Worm (Caenorhabditis elegans): Measurements from ENCODE around the gene F13H8.11.

Gene F13H8.11

ce11 chrII:6259867-6260266 lies at the start of gene F13H8.11:
TSS of gene F13H8.11 (minus strand) at chrII:6260021.
- TF ChIP-seq him-1 (tag; optimal IDR thresholded peaks at IDR 0.05) (no peak), W03F9.2 (tag; optimal IDR thresholded peaks at IDR 0.05) (no peak), dao-5 (tag; optimal IDR thresholded peaks at IDR 0.05) (no peak)

DNA sequence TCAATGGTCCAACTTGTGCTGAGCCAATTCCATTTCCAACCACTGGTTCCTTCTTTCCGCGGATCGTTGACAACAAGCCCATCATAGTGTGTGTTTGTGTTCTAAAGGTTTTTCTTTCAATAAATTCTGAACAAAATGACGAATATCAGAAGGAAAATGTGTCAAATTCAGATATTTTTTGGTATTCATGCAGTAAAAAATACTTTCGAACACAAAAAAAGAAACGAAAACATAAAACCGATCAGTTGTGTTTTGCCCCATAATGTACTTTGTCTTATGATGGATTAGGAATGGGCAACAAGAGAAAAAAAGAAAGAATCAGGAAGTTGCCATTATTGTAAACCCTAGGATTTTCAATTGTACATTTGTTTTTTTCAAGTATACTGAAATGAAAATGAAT lies 49.4 kb upstream of the F13H8.11 start, which contains the start of gene glb-10:
Gene glb-10, minus strand, starts transcription at position 101 of the 400 bp plus-strand sequence.
- TF ChIP-seq dao-5 (tag; optimal IDR thresholded peaks at IDR 0.05) (no peak), W03F9.2 (tag; optimal IDR thresholded peaks at IDR 0.05) (no peak), him-1 (tag; optimal IDR thresholded peaks at IDR 0.05) (no peak)

DNA sequence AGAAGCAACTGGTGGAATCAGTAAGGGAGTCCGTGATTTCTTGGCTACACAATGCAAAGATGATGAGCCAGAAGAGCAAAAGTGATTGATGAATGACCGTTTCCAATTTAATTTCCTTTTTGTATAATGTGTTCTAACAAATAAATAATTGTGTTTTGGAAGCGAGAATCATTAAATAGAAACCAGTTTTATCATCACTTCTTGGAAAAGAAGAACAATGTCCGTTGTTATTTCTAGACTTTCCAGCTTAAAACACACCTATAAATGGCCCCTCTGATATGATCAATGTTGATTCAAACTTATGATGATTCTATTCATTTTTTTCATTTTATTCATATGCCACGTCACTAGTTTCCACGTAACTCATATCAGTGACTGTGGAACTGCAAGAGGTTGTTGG lies 46.3 kb upstream of the F13H8.11 start, which contains the start of gene C29F5.8:
Gene C29F5.8, plus strand, starts transcription at position 301 of the 400 bp plus-strand sequence.
- TF ChIP-seq dao-5 (tag; optimal IDR thresholded peaks at IDR 0.05) (no peak), him-1 (tag; optimal IDR thresholded peaks at IDR 0.05) (no peak), W03F9.2 (tag; optimal IDR thresholded peaks at IDR 0.05) (no peak)

ce11 chrII:6303209-6303740 lies 43.5 kb upstream of the F13H8.11 start, which contains the start of gene C29F5.1:
TSS of gene C29F5.1 (plus strand) at chrII:6303525.
- TF ChIP-seq W03F9.2 (tag; optimal IDR thresholded peaks at IDR 0.05) (no peak), dao-5 (tag; optimal IDR thresholded peaks at IDR 0.05) (no peak), him-1 (tag; optimal IDR thresholded peaks at IDR 0.05) (no peak)

DNA sequence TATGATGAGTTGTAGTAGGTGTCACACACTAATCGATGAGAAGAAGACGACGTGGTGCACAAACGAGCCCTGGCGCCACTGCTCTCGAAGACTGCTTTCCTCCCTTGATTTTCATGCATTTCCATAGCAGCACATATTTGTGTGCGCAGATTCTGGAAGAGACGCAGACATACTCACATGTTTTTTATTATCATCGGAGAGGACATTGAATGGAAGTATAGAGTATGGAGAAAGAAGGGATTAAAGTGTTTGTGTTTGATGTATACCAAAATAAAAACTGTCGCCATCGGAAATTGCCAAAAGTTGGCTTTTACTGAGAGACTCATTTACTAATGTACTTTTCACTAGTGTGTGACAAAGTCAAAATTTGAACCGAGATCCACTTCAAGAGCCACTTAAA lies 34.4 kb upstream of the F13H8.11 start, which contains the start of gene mps-1:
Gene mps-1, minus strand, starts transcription at position 101 of the 400 bp plus-strand sequence.
- TF ChIP-seq him-1 (tag; optimal IDR thresholded peaks at IDR 0.05) (no peak), W03F9.2 (tag; optimal IDR thresholded peaks at IDR 0.05) (no peak), dao-5 (tag; optimal IDR thresholded peaks at IDR 0.05) (no peak)

ce11 chrII:6292527-6292926 lies 32.7 kb upstream of the F13H8.11 start, which contains the start of gene nyn-3:
TSS of gene nyn-3 (minus strand) at chrII:6292627.
- TF ChIP-seq W03F9.2 (tag; optimal IDR thresholded peaks at IDR 0.05) (no peak), him-1 (tag; optimal IDR thresholded peaks at IDR 0.05) (no peak), dao-5 (tag; optimal IDR thresholded peaks at IDR 0.05) (no peak)

DNA sequence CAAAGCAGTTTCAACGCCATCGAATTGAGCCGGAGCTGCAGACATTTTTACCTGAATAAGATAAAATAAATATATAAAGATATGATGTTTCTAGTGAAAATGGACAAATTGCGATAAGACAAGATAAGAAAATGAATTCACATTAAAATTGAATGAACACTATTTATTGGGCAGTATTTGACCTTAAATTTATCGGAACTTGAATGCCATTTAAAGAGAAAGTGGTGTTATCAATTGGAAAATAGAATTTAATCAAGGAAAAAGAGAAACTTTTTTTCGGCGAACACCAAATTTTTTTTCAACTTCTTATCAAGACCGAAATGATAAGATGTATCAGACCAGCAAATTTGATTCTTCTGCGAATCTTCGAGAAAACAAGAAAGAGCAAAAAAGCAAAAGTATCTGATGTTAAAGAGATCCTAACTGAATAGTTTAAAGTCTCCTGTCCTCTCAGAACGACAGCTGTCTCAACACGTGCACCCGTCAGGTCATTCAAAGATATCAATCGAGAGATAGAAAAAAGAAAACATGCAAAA lies 30.3 kb upstream of the F13H8.11 start, which contains the start of gene upb-1:
Gene upb-1, minus strand, starts transcription at position 51 of the 536 bp plus-strand sequence.
- TF ChIP-seq him-1 (tag; optimal IDR thresholded peaks at IDR 0.05) (no peak), W03F9.2 (tag; optimal IDR thresholded peaks at IDR 0.05) (no peak), dao-5 (tag; optimal IDR thresholded peaks at IDR 0.05) (no peak)

DNA sequence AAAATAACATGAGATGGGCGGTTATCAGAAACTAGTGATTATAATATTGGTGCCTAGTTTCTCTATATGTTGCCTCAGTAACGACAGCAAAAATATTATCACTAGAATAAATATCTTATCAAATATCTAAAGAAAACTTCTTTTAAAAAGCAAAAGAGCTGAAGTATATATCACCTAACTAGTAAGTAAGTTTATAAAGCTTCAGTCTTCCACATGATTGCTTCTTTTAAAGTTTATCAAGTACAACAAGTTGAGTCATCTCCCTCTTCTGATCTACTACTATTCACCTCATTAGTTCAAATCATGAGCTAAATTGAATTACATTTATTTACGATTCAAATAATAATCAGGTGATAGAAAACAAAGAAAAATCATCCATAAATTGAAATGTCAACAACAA lies 28.3 kb upstream of the F13H8.11 start:
- no peak for TF ChIP-seq him-1 (tag; optimal IDR thresholded peaks at IDR 0.05)
- no peak for TF ChIP-seq W03F9.2 (tag; optimal IDR thresholded peaks at IDR 0.05)
- TF ChIP-seq dao-5 (tag; optimal IDR thresholded peaks at IDR 0.05), result no peak

ce11 chrII:6286865-6287264 lies 27.0 kb upstream of the F13H8.11 start, which contains the start of gene F13H8.6:
TSS of gene F13H8.6 (minus strand) at chrII:6286965.
- TF ChIP-seq W03F9.2 (tag; optimal IDR thresholded peaks at IDR 0.05), result no peak
- TF ChIP-seq him-1 (tag; optimal IDR thresholded peaks at IDR 0.05), result no peak
- no peak for TF ChIP-seq dao-5 (tag; optimal IDR thresholded peaks at IDR 0.05)

ce11 chrII:6283074-6283473 lies 23.3 kb upstream of the F13H8.11 start, which contains the start of gene F13H8.1:
TSS of gene F13H8.1 (plus strand) at chrII:6283384.
- TF ChIP-seq him-1 (tag; optimal IDR thresholded peaks at IDR 0.05) (no peak), W03F9.2 (tag; optimal IDR thresholded peaks at IDR 0.05) (no peak), dao-5 (tag; optimal IDR thresholded peaks at IDR 0.05) (no peak)

- TF ChIP-seq W03F9.2 (tag; optimal IDR thresholded peaks at IDR 0.05) (no peak), dao-5 (tag; optimal IDR thresholded peaks at IDR 0.05) (no peak), him-1 (tag; optimal IDR thresholded peaks at IDR 0.05) (no peak)
Measured at ce11 chrII:6281903-6282302, 22.1 kb upstream of the F13H8.11 start.

DNA sequence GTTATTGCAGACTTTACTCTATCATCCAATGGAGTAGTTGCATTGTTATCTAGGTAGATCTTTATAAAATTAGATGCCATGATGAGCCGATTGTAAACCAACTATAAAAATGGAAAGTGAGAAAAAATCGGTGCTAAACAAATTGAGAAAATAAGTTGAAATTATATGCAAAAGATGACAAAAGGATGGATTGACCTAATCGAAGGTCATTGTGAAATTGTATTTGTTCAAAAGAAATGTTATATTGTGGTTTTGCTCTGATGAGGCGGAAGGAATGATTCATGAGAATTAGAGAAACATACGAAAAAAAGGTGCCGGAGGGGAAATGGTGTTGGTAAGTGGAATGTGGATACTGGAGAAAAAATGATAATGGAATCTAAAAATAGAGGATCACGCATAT lies 21.2 kb upstream of the F13H8.11 start, which contains the start of gene scly-1:
Gene scly-1, minus strand, starts transcription at position 101 of the 400 bp plus-strand sequence.
- TF ChIP-seq him-1 (tag; optimal IDR thresholded peaks at IDR 0.05) (no peak), dao-5 (tag; optimal IDR thresholded peaks at IDR 0.05) (no peak), W03F9.2 (tag; optimal IDR thresholded peaks at IDR 0.05) (no peak)

- TF ChIP-seq W03F9.2 (tag; optimal IDR thresholded peaks at IDR 0.05) (no peak), dao-5 (tag; optimal IDR thresholded peaks at IDR 0.05) (no peak), him-1 (tag; optimal IDR thresholded peaks at IDR 0.05) (no peak)
Measured at ce11 chrII:6273916-6274315, 14.1 kb upstream of the F13H8.11 start, which contains the start of gene bpl-1. TSS of gene bpl-1 (plus strand) at chrII:6274216.

DNA sequence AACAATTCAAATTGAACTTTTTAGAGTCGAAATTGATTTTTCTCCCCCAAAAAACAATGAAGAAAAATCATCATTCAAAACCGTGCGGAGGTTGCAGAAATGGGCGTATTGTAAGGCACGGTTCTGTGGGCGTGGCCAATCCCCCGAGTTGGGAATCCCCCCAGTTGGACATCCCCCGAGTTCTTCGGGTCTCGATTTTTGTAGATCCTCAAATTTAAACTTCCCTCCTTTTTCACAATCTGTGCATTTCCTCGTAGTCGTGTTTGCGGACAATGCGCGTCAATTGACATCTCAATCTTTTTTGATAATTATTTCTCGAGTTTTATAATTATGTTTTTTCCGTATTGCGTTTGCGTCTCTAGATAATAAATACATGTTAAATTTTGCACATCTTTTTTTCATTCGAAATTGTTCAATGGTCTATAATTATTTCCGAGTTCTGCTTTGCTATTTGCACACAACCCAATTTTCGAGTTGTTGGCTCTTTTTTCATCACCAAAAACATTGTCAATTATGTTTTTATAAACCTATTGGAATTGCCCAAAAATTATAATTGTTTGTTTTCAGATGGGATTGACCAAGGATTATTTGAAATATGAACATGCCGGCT lies 10.1 kb upstream of the F13H8.11 start, which contains the start of gene F13H8.2:
Gene F13H8.2, plus strand, starts transcription at position 560 of the 610 bp plus-strand sequence.
- no peak for TF ChIP-seq dao-5 (tag; optimal IDR thresholded peaks at IDR 0.05)
- peak; percentile 29 for TF ChIP-seq W03F9.2 (tag; optimal IDR thresholded peaks at IDR 0.05)
